Worm (Caenorhabditis elegans): ENCODE measurements around the gene Y32G9B.1.

Y32G9B.1 gene

DNA sequence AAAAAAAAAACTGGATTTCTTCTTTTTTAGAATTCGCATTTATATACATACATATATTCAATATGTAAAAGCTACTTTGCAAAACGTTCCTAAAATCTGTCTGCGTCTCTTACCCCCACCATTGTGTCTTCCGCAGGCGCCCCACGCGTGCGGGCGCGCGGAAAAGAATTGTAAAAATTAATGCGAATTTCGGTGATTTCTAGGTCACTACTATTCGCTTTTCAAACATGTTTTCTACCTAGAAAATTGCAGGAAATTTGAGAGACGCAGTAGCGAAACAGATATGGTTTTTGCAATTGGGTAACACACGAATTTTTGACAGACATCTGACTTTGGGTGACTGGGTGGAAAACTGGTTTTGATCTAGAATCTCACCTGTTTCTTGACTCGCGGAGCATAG is 25.2 kb upstream of the Y32G9B.1 start:
- TF ChIP-seq rpc-1 (optimal IDR thresholded peaks at IDR 0.05) (no peak), rpc-1 (tag; optimal IDR thresholded peaks at IDR 0.05) (no peak), F37B4.10 (GFP tag; IDR thresholded peaks at IDR 0.05) (no peak), unc-130 (GFP tag; optimal IDR thresholded peaks at IDR 0.05) (no peak), F23B12.7 (tag; optimal IDR thresholded peaks at IDR 0.05; ENCODE audit: insufficient read depth) (no peak), aptf-3 (GFP tag; IDR thresholded peaks at IDR 0.05) (no peak), Y79H2A.3 (GFP tag; conservative IDR thresholded peaks at IDR 0.05) (no peak), hmg-1.2 (GFP tag; IDR thresholded peaks at IDR 0.05) (peak; percentile 18; the same call in 1 of the 2 replicates), F57C9.4 (tag; optimal IDR thresholded peaks at IDR 0.05) (no peak)

DNA sequence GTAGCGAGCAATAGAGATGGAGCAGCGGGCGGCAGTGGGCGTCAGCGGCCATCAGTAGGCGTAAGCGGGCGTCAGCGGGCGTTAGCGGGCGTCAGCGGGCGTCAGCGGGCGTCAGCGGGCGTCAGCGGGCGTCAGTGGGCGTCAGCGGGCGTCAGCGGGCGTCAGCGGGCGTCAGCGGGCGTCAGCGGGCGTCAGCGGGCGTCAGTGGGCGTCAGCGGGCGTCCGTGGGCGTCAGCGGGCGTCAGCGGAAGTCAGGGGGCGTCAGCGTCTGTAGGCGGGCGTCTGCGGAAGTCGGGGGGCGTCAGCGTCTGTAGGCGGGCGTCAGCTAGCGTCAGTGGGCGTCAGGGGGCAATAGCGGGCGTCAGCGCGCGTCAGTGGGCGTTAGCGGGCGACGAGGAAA is 20.1 kb upstream of the Y32G9B.1 start:
- TF ChIP-seq bed-2 (GFP tag; IDR thresholded peaks at IDR 0.05) (0 out of 2 replicates have a peak, but pooled peaks have one; percentile 31), zfh-2 (GFP tag; conservative IDR thresholded peaks at IDR 0.05) (peak; percentile 94), egrh-3 (GFP tag; IDR thresholded peaks at IDR 0.05) (peak; percentile 99), cebp-2 (GFP tag; IDR thresholded peaks at IDR 0.05) (0 out of 2 replicates have a peak, but pooled peaks have one; percentile 46)

DNA sequence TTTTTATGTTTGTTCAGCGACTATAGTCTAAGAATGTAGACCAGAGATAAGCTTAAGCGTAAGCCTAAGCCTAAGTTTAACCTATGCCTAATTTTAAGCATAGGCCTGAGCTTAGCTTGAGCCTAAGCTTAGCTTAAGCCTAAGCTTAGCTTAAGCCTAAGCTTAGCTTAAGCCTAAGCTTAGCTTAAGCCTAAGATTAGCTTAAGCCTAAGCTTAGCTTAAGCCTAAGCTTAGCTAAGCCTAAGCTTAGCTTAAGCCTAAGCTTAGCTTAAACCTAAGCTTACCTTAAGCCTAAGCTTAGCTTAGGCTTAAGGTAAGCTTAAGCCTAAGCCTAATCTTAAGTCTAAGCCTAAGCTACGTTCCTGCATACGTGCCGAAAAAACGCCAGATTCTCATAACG is 18.7 kb upstream of the Y32G9B.1 start:
- TF ChIP-seq tbx-9 (tag; optimal IDR thresholded peaks at IDR 0.05; ENCODE audit: borderline replicate concordance) (no peak), egl-18 (GFP tag; IDR thresholded peaks at IDR 0.05) (no peak), ZK185.1 (tag; optimal IDR thresholded peaks at IDR 0.05; ENCODE audit: poor library complexity, severe bottlenecking) (no peak), ceh-40 (GFP tag; IDR thresholded peaks at IDR 0.05) (no peak), Y53G8AR.9 (GFP tag; conservative IDR thresholded peaks at IDR 0.05) (no peak), tbp1 (GFP tag; optimal IDR thresholded peaks at IDR 0.05) (no peak), ztf-25 (GFP tag; IDR thresholded peaks at IDR 0.05) (no peak), mcd-1 (GFP tag; IDR thresholded peaks at IDR 0.05) (no peak), ztf-18 (tag; optimal IDR thresholded peaks at IDR 0.05) (no peak), zfh-2 (GFP tag; conservative IDR thresholded peaks at IDR 0.05) (no peak), hlh-26 (GFP tag; conservative IDR thresholded peaks at IDR 0.05) (no peak), F49E8.2 (tag; optimal IDR thresholded peaks at IDR 0.05; ENCODE audit: insufficient read depth) (no peak), lag-1 (GFP tag; IDR thresholded peaks at IDR 0.05) (no peak), ztf-22 (GFP tag; optimal IDR thresholded peaks at IDR 0.05) (no peak), madf-3 (GFP tag; IDR thresholded peaks at IDR 0.05) (no peak), K11D2.4 (GFP tag; IDR thresholded peaks at IDR 0.05) (no peak)

DNA sequence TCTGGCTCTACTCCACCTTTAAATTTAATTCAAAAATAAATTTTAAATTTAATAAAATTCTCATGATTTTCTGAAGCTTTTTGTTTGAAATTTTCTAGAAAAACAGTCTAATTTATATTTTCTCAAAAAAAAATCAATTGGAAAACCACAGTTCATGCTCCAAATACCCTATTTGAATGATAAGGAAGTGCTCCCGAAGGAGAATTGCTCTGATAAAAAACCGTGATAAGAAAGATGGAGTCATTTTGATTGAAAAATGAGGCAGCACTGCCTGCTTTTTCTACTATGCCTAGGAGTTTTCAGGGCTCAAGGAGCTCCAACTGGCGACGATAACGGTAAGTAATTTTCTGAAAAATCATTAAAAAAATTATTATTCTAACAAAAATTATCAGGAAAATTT is 16.1 kb upstream of the Y32G9B.1 start, which contains the start of gene T10B5.7:
T10B5.7 (plus strand) TSS at position 225 of the 400 bp plus-strand sequence.
- no peak for TF ChIP-seq mxl-1 (tag; optimal IDR thresholded peaks at IDR 0.05)
- peak; percentile 46 for TF ChIP-seq nhr-80 (tag; optimal IDR thresholded peaks at IDR 0.05)

DNA sequence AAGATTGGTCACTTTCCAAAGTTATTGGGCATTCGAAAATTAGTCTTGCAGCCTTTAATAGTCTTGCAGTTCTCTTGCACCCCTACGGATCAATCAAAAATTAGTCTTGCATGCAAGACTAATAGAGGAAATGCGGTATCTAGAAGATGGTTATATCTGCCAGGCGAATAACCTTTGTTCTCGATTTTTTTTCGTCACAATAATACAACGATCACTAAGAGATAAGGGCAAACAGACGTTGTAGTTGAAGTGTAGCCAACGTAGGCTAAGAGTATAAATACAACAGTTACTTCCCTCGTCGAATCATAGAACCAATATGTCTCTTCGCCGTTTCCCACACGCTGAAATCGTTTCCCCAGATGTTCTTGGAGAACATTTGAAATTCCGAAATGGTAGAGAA is 11.9 kb upstream of the Y32G9B.1 start, which contains the start of gene T10B5.8:
T10B5.8 (plus strand) TSS at position 301 of the 400 bp plus-strand sequence.
- TF ChIP-seq nhr-27 (tag; optimal IDR thresholded peaks at IDR 0.05) (no peak), nfyb-1 (GFP tag; IDR thresholded peaks at IDR 0.05) (no peak), tbx-9 (tag; optimal IDR thresholded peaks at IDR 0.05; ENCODE audit: borderline replicate concordance) (no peak), atf-7 (tag; optimal IDR thresholded peaks at IDR 0.05) (no peak), rcor-1 (GFP tag; IDR thresholded peaks at IDR 0.05) (no peak), lin-26 (GFP tag; IDR thresholded peaks at IDR 0.05) (no peak), nhr-179 (tag; optimal IDR thresholded peaks at IDR 0.05) (no peak), ztf-3 (GFP tag; optimal IDR thresholded peaks at IDR 0.05) (no peak), zfh-2 (GFP tag; conservative IDR thresholded peaks at IDR 0.05) (no peak), ztf-18 (tag; optimal IDR thresholded peaks at IDR 0.05) (no peak), nfya-1 (tag; optimal IDR thresholded peaks at IDR 0.05; ENCODE audit: borderline replicate concordance, insufficient read depth) (no peak), F52B5.7 (tag; optimal IDR thresholded peaks at IDR 0.05) (no peak), sdz-38 (tag; optimal IDR thresholded peaks at IDR 0.05) (no peak), mcd-1 (GFP tag; IDR thresholded peaks at IDR 0.05) (no peak), cebp-1 (GFP tag; IDR thresholded peaks at IDR 0.05) (no peak), cebp-1 (tag; optimal IDR thresholded peaks at IDR 0.05) (no peak), K11D2.4 (GFP tag; IDR thresholded peaks at IDR 0.05) (no peak), egl-44 (GFP tag; IDR thresholded peaks at IDR 0.05) (no peak), efl-1 (GFP tag; optimal IDR thresholded peaks at IDR 0.05) (no peak), madf-3 (GFP tag; IDR thresholded peaks at IDR 0.05) (no peak)

Data from whole organism, young adult.